Worm (Caenorhabditis elegans) whole organism, L4/young adult: Measurements from ENCODE around the gene str-111.

Source experiments
- W03F9.2 ChIP-seq: fragments of 150-350 bp; optimal IDR thresholded peaks from 2 replicates; lab custom pipeline; 2014; ENCODE audit warnings: missing biosample characterization, missing genetic modification characterization
- him-1 ChIP-seq: sonication (generic microtip); optimal IDR thresholded peaks from 2 replicates; lab custom pipeline; 2016; ENCODE audit warnings: missing genotype, missing genetic modification reagents, missing genetic modification characterization, missing compliant biosample characterization

- no peak for TF ChIP-seq him-1 (tag; lab: Kevin White, UChicago)
- TF ChIP-seq W03F9.2 (tag; lab: Kevin White, UChicago), result no peak
Observed at ce11 chrV:16148805-16149204, 20.1 kb downstream of the str-111 start, which contains the start of gene F10A3.4.
